Worm (Caenorhabditis elegans) whole organism, L4/young adult: ENCODE results near the gene Y57G7A.11.
"Not testable (repeated sequence)": the region's sequence is repeated elsewhere in the genome, so short reads cannot be mapped to it uniquely, and the experiment has no call there.

ENCODE experiments used
- dao-5 ChIP-seq: sonication (generic microtip); optimal IDR thresholded peaks from 2 replicates; lab custom pipeline; 2016; ENCODE audit warnings: missing genotype, missing genetic modification characterization, moderate library complexity, missing compliant biosample characterization
- him-1 ChIP-seq: sonication (generic microtip); optimal IDR thresholded peaks from 2 replicates; lab custom pipeline; 2016; ENCODE audit warnings: missing genotype, missing genetic modification reagents, missing genetic modification characterization, missing compliant biosample characterization

- TF ChIP-seq him-1, dao-5 (tag; lab: Kevin White, UChicago): not testable (repeated sequence)
Measured at ce11 chrII:1278350-1278749, 1.7 kb upstream of the Y57G7A.11 start, which contains the start of gene srz-63.
